Worm (Caenorhabditis elegans) whole organism, L2 larva: ENCODE measurements around the gene rpl-36.A.
A peak's percentile ranks its signal among the peaks of the same experiment; 100 is the strongest.

Experiments used
- dmd-4 ChIP-seq: sonication (generic microtip); optimal IDR thresholded peaks from 2 replicates; lab custom pipeline; 2017; ENCODE audit warnings: missing biosample characterization, missing genetic modification characterization
- lsy-2 ChIP-seq, 2 experiments: fragments of 150-350 bp in 1 of 2; sonication (generic microtip) in 1 of 2; optimal IDR thresholded peaks; 2 replicates each; lab custom pipeline; 2014 to 2017; ENCODE audit warnings: missing biosample characterization in 2 of 2, missing genetic modification characterization in 2 of 2
- snpc-4 ChIP-seq: fragments of 150-350 bp; optimal IDR thresholded peaks from 2 replicates; lab custom pipeline; 2014; ENCODE audit warnings: missing biosample characterization, missing genetic modification characterization
- ztf-4 ChIP-seq: fragments of 150-350 bp; optimal IDR thresholded peaks from 2 replicates; lab custom pipeline; 2014; ENCODE audit warnings: missing biosample characterization, missing genetic modification characterization

DNA sequence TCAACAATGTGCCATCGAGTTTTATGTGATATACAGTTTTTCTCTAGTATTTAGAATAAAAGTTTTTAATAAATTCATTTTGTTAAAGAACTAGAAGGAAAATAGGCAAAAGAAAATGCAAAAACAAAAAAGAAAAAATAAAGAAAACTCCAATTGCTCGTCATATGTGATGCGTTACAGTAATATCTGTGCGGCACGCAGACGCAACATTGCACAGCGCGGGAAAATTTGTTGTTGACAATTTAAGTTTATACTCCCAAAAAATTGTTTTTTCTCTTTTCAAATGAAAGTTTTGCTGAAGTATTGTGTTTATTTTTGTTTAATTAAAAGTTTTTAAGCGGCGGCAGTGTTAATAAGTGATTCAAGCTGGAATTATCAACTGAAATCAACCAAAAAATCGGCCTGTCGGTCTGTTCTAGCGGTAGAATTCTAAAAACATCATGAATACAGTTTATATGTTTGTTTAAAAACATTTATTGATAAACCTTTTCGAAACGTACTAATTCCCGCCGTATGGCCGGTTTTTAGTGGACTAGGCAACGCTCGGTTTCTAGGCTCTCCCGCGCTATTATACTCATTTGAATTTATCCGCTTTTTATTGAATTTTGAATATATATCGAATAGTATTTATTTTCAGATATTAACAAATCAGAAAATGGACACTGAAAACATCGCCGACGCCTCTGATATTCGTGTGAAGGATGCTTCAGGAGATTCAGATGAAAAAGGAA, 9.1 kb upstream of the rpl-36.A start, which contains the start of gene nasp-1:
- no peak for TF ChIP-seq snpc-4
- peak in 1 of 2 experiments; percentile 73 for TF ChIP-seq lsy-2 (tag; optimal IDR thresholded peaks at IDR 0.05; lab: Kevin White, UChicago)
- TF ChIP-seq dmd-4 (tag; lab: Kevin White, UChicago), result no peak
- TF ChIP-seq ztf-4 (tag; lab: Kevin White, UChicago), result no peak
